Worm (Caenorhabditis elegans): ENCODE measurements around the gene C05C12.1.
"Not testable (repeated sequence)": the region's sequence is repeated elsewhere in the genome, so short reads cannot be mapped to it uniquely, and the experiment has no call there.

The C05C12.1 gene

ce11 chrIV:11253689-11254088, at the start of gene C05C12.1:
C05C12.1 (plus strand) TSS chrIV:11253989.
- TF ChIP-seq klf-2 (GFP tag; conservative IDR thresholded peaks at IDR 0.05); med-1 (GFP tag; optimal IDR thresholded peaks at IDR 0.05; ENCODE audit: insufficient read depth); ztf-23 (GFP tag; IDR thresholded peaks at IDR 0.05): not testable (repeated sequence)

ce11 chrIV:11207186-11207585, 46.6 kb upstream of the C05C12.1 start, which contains the start of gene R07H5.9:
R07H5.9 (plus strand) TSS chrIV:11207486.
- TF ChIP-seq ref-1 (GFP tag; conservative IDR thresholded peaks at IDR 0.05): no peak
- TF ChIP-seq flt-1 (GFP tag; IDR thresholded peaks at IDR 0.05): no peak
- TF ChIP-seq cog-1 (tag; optimal IDR thresholded peaks at IDR 0.05): no peak
- TF ChIP-seq ztf-23 (GFP tag; IDR thresholded peaks at IDR 0.05): no peak
- TF ChIP-seq ztf-29 (GFP tag; IDR thresholded peaks at IDR 0.05): no peak
- no peak for TF ChIP-seq med-1 (GFP tag; optimal IDR thresholded peaks at IDR 0.05; ENCODE audit: insufficient read depth)
- TF ChIP-seq tab-1 (GFP tag; IDR thresholded peaks at IDR 0.05): no peak
- TF ChIP-seq T22C8.4 (GFP tag; IDR thresholded peaks at IDR 0.05): no peak

- TF ChIP-seq tab-1 (GFP tag; IDR thresholded peaks at IDR 0.05) (no peak), cog-1 (tag; optimal IDR thresholded peaks at IDR 0.05) (no peak), ztf-23 (GFP tag; IDR thresholded peaks at IDR 0.05) (no peak), med-1 (GFP tag; optimal IDR thresholded peaks at IDR 0.05; ENCODE audit: insufficient read depth) (no peak), T22C8.4 (GFP tag; IDR thresholded peaks at IDR 0.05) (no peak), ztf-29 (GFP tag; IDR thresholded peaks at IDR 0.05) (no peak), ref-1 (GFP tag; conservative IDR thresholded peaks at IDR 0.05) (no peak), klf-2 (GFP tag; conservative IDR thresholded peaks at IDR 0.05) (no peak), flt-1 (GFP tag; IDR thresholded peaks at IDR 0.05) (no peak)
Observed at ce11 chrIV:11210781-11211256, 43.0 kb upstream of the C05C12.1 start, which contains the start of gene adk-1. adk-1 (minus strand) TSS chrIV:11210831.

- TF ChIP-seq cog-1 (tag; optimal IDR thresholded peaks at IDR 0.05): no peak
- TF ChIP-seq klf-2 (GFP tag; conservative IDR thresholded peaks at IDR 0.05): no peak
- no peak for TF ChIP-seq ztf-29 (GFP tag; IDR thresholded peaks at IDR 0.05)
- no peak for TF ChIP-seq ref-1 (GFP tag; conservative IDR thresholded peaks at IDR 0.05)
- TF ChIP-seq tab-1 (GFP tag; IDR thresholded peaks at IDR 0.05): no peak
- TF ChIP-seq flt-1 (GFP tag; IDR thresholded peaks at IDR 0.05): no peak
- TF ChIP-seq T22C8.4 (GFP tag; IDR thresholded peaks at IDR 0.05): no peak
- TF ChIP-seq ztf-23 (GFP tag; IDR thresholded peaks at IDR 0.05): no peak
- no peak for TF ChIP-seq med-1 (GFP tag; optimal IDR thresholded peaks at IDR 0.05; ENCODE audit: insufficient read depth)
Observed at ce11 chrIV:11211547-11211946, 42.2 kb upstream of the C05C12.1 start.

DNA sequence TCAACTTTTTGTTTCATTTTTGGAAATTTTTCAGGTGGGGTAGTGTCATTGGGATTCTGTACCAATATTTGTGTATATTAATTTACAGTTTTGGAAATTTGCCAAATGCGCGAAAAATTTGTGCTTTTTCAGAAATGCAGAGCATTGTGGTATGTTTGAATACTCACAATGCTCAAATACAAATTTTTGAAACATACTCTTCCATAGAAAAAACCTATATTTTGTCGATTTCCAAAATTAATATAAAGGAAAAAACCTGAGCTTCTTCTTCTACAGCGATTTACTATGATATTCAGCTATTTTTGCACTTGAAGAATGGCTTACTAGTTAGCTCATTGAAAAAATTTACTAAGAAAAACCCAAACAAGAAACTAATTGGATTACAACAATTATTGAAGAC, 40.8 kb upstream of the C05C12.1 start:
- TF ChIP-seq ztf-23 (GFP tag; IDR thresholded peaks at IDR 0.05) (no peak), med-1 (GFP tag; optimal IDR thresholded peaks at IDR 0.05; ENCODE audit: insufficient read depth) (no peak), T22C8.4 (GFP tag; IDR thresholded peaks at IDR 0.05) (no peak), ztf-29 (GFP tag; IDR thresholded peaks at IDR 0.05) (no peak), klf-2 (GFP tag; conservative IDR thresholded peaks at IDR 0.05) (no peak), flt-1 (GFP tag; IDR thresholded peaks at IDR 0.05) (no peak), cog-1 (tag; optimal IDR thresholded peaks at IDR 0.05) (no peak), ref-1 (GFP tag; conservative IDR thresholded peaks at IDR 0.05) (no peak)

ce11 chrIV:11218037-11218436, 35.8 kb upstream of the C05C12.1 start, which contains the start of gene zip-6:
zip-6 (minus strand) TSS chrIV:11218137.
- no peak for TF ChIP-seq ztf-29 (GFP tag; IDR thresholded peaks at IDR 0.05)
- no peak for TF ChIP-seq ztf-23 (GFP tag; IDR thresholded peaks at IDR 0.05)
- TF ChIP-seq T22C8.4 (GFP tag; IDR thresholded peaks at IDR 0.05): no peak
- TF ChIP-seq klf-2 (GFP tag; conservative IDR thresholded peaks at IDR 0.05): no peak
- no peak for TF ChIP-seq med-1 (GFP tag; optimal IDR thresholded peaks at IDR 0.05; ENCODE audit: insufficient read depth)
- TF ChIP-seq flt-1 (GFP tag; IDR thresholded peaks at IDR 0.05): no peak
- TF ChIP-seq cog-1 (tag; optimal IDR thresholded peaks at IDR 0.05): no peak
- TF ChIP-seq ref-1 (GFP tag; conservative IDR thresholded peaks at IDR 0.05): no peak
- TF ChIP-seq tab-1 (GFP tag; IDR thresholded peaks at IDR 0.05): no peak

DNA sequence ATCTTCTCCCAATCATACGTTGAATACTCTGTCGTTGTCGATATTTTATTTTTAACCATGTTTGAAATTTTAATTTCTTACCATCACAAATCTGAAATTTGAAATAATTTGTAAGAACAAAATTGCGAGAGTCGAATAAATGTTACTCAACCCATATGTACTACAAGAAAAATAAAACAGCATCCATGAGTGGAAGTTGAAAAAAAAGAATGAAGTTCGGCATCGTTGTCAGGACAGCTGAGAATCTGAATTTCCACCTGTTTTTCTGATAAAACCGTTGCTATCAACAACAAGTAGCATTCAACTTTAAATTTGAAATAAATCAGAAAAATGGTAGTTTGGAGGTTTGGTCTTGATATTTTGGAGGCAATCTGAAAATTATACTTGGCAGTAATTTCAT, 29.9 kb upstream of the C05C12.1 start, which contains the start of gene C29F4.3:
Gene C29F4.3, minus strand, starts transcription at position 101 of the 400 bp plus-strand sequence.
- TF ChIP-seq tab-1 (GFP tag; IDR thresholded peaks at IDR 0.05) (no peak), ref-1 (GFP tag; conservative IDR thresholded peaks at IDR 0.05) (no peak), T22C8.4 (GFP tag; IDR thresholded peaks at IDR 0.05) (no peak), med-1 (GFP tag; optimal IDR thresholded peaks at IDR 0.05; ENCODE audit: insufficient read depth) (no peak)

DNA sequence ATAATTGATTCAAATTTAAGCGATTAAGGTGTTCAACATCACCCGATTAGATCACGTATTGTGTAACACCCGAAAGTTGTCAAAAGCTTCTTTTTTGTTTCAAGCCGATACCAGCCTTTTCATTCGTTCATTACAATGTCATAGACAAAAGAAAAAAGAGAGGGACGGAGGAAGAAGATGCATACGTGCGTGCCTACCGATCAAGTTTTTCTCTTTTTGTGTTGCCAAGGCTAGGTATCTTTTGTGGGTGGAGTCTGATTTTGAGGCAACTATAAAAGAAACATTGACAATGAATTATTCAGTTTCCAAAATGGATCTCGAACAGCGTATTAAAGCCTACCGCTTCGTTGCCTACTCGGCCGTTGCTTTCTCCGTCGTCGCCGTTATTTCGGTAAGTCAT, 28.6 kb upstream of the C05C12.1 start, which contains the start of gene col-125:
Gene col-125, plus strand, starts transcription at position 301 of the 400 bp plus-strand sequence.
- TF ChIP-seq ztf-23 (GFP tag; IDR thresholded peaks at IDR 0.05) (no peak), cog-1 (tag; optimal IDR thresholded peaks at IDR 0.05) (no peak)

DNA sequence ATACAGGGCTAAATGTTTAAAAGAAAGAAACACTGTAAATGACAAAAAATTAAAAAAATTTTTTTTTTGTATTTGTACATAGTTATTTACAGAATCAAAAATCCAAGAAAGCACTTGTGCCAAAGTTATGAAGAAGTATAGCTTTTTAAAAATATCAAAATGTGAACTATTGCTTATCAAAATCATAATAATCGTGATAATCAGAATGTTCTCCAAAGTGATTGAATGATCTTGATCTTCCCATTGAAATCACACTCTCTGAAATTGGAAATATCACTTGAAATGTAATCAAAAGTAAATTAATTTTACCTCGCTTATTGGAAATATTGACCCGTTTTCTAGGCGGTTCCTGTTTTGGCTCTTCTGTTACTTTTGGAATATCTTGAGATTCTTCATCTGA, 27.2 kb upstream of the C05C12.1 start:
- TF ChIP-seq ref-1 (GFP tag; conservative IDR thresholded peaks at IDR 0.05): no peak
- no peak for TF ChIP-seq klf-2 (GFP tag; conservative IDR thresholded peaks at IDR 0.05)
- TF ChIP-seq med-1 (GFP tag; optimal IDR thresholded peaks at IDR 0.05; ENCODE audit: insufficient read depth): no peak
- TF ChIP-seq flt-1 (GFP tag; IDR thresholded peaks at IDR 0.05): no peak
- TF ChIP-seq cog-1 (tag; optimal IDR thresholded peaks at IDR 0.05): no peak
- TF ChIP-seq tab-1 (GFP tag; IDR thresholded peaks at IDR 0.05): no peak

DNA sequence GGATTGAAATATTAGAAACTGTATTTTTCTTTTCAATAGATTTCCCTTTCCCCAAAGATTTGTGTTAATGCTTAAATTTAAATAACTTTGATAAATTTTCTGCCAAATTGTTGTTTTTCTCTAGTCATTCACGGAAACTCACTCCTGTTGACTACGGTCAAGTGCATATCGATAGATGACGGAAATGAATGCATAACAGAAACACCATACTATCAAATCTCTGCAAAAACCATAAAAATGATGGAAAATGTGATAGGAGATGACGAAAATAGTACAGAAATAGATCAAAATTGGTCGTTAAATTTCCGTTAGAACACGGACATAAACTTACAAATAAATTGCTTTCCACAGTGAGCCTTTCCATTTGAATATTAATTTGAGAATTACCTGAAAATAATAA, 24.8 kb upstream of the C05C12.1 start:
- TF ChIP-seq med-1 (GFP tag; optimal IDR thresholded peaks at IDR 0.05; ENCODE audit: insufficient read depth) (no peak), T22C8.4 (GFP tag; IDR thresholded peaks at IDR 0.05) (no peak), cog-1 (tag; optimal IDR thresholded peaks at IDR 0.05) (no peak), tab-1 (GFP tag; IDR thresholded peaks at IDR 0.05) (no peak), ztf-23 (GFP tag; IDR thresholded peaks at IDR 0.05) (no peak), flt-1 (GFP tag; IDR thresholded peaks at IDR 0.05) (no peak), ref-1 (GFP tag; conservative IDR thresholded peaks at IDR 0.05) (no peak), klf-2 (GFP tag; conservative IDR thresholded peaks at IDR 0.05) (no peak)
